In the genomic region with DNA sequence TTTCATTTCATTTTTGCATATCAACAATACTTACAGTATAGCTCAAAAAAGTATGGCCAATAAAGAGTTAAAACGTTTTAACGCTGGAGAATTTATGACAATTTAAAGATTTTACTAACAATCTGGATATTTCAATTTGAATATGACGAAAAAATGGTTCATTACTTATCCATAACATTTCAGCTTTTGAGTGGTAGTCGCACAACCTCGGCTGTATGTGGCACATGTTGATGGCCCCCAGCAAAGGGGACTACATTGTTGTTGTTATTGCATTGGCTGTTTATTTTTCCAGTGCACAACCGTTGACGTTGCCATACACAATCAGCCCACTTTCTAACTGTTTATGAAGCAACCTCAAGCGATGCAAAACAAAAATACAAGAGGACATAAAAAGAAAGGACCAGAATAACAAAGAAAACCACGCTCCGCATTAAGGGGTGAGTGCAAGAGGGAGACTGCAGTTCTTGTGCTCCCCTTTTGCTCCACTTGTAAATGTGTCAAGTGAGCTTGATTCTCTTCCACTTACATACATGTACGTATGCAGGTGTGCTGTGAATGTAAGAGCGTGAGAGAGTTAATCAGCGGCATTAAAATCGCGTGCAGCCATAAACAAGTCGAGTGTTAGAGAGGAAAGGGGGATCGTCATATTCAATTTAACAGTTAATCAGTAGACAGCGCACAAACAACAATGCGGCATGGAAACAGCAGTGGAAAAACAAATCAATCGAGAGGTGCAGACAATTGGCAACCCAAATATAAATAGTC, we compare ENCODE assay signal across 1 fruit fly cellular context.
TF ChIP-seq lines count a peak whose summit lies in the region.

No protein-coding gene starts in this region.

TF ChIP-seq in whole organism, embryonic, 481 proteins besides CTCF, POLR2A, EP300 and RAD21 (continued from another document and continues in another):
- TF ChIP-seq slp2 (GFP tag; optimal IDR thresholded peaks at IDR 0.05; lab: Kevin White, UChicago) = peak; percentile 17
- peak; percentile 69 for TF ChIP-seq CG17328 (GFP tag; IDR thresholded peaks at IDR 0.05; lab: Robert Waterston, UW)
- peak; percentile 26 for TF ChIP-seq CG13296 (GFP tag; optimal IDR thresholded peaks at IDR 0.05; lab: Kevin White, UChicago)
- TF ChIP-seq Ptx1 (GFP tag; IDR thresholded peaks at IDR 0.05; lab: Robert Waterston, UW) = peak; percentile 65
- peak; percentile 49 for TF ChIP-seq CG10147 (GFP tag; optimal IDR thresholded peaks at IDR 0.05; lab: Kevin White, UChicago)
- TF ChIP-seq az2 (GFP tag; optimal IDR thresholded peaks at IDR 0.05; lab: Kevin White, UChicago) = peak; percentile 19
- TF ChIP-seq Awh (GFP tag; IDR thresholded peaks at IDR 0.05; lab: Robert Waterston, UW) = peak; percentile 68
- no peak for TF ChIP-seq CG7963 (GFP tag; IDR thresholded peaks at IDR 0.05; lab: Robert Waterston, UW; ENCODE audit: partially characterized antibody)
- TF ChIP-seq CG8388 (GFP tag; optimal IDR thresholded peaks at IDR 0.05; lab: Kevin White, UChicago) = peak; percentile 56
- TF ChIP-seq ssp (GFP tag; IDR thresholded peaks at IDR 0.05; lab: Robert Waterston, UW) = 0 out of 2 replicates have a peak, but pooled peaks have one; percentile 16
- no peak for TF ChIP-seq HmgZ (tag; optimal IDR thresholded peaks at IDR 0.05; lab: Kevin White, UChicago)
- peak; percentile 58 for TF ChIP-seq CG7839 (tag; optimal IDR thresholded peaks at IDR 0.05; lab: Kevin White, UChicago)
- peak in 1 of 2 experiments; percentile 53 for TF ChIP-seq Eip74EF (GFP tag; optimal IDR thresholded peaks at IDR 0.05; lab: Kevin White, UChicago)
- TF ChIP-seq CG11504 (tag; optimal IDR thresholded peaks at IDR 0.05; lab: Kevin White, UChicago) = peak; percentile 76
- no peak for TF ChIP-seq CG7745 (tag; optimal IDR thresholded peaks at IDR 0.05; lab: Kevin White, UChicago)
- peak; percentile 34; the same call in 1 of the 2 replicates for TF ChIP-seq Rx (GFP tag; IDR thresholded peaks at IDR 0.05; lab: Robert Waterston, UW)
- TF ChIP-seq bab2 (GFP tag; optimal IDR thresholded peaks at IDR 0.05; lab: Kevin White, UChicago) = peak; percentile 18
- TF ChIP-seq ranshi (GFP tag; IDR thresholded peaks at IDR 0.05; lab: Robert Waterston, UW) = no peak
- TF ChIP-seq HHEX (GFP tag; optimal IDR thresholded peaks at IDR 0.05; lab: Kevin White, UChicago) = peak; percentile 42
- peak; percentile 30 for TF ChIP-seq Meics (GFP tag; optimal IDR thresholded peaks at IDR 0.05; lab: Kevin White, UChicago)
- peak; percentile 56 for TF ChIP-seq CG18262 (tag; optimal IDR thresholded peaks at IDR 0.05; lab: Kevin White, UChicago)
- TF ChIP-seq D (optimal IDR thresholded peaks at IDR 0.05; lab: Kevin White, UChicago) = no peak
- peak; percentile 3 for TF ChIP-seq D (GFP tag; optimal IDR thresholded peaks at IDR 0.05; lab: Kevin White, UChicago)
- peak; percentile 44 for TF ChIP-seq tap (tag; optimal IDR thresholded peaks at IDR 0.05; lab: Kevin White, UChicago)
- TF ChIP-seq CG14710 (tag; optimal IDR thresholded peaks at IDR 0.05; lab: Kevin White, UChicago) = no peak
- TF ChIP-seq luna (GFP tag; optimal IDR thresholded peaks at IDR 0.05; lab: Kevin White, UChicago) = no peak
- TF ChIP-seq CG1233 (GFP tag; optimal IDR thresholded peaks at IDR 0.05; lab: Kevin White, UChicago) = peak; percentile 12
- TF ChIP-seq sob (GFP tag; IDR thresholded peaks at IDR 0.05; lab: Robert Waterston, UW) = 0 out of 2 replicates have a peak, but pooled peaks have one; percentile 7
- TF ChIP-seq CG1832 (GFP tag; optimal IDR thresholded peaks at IDR 0.05; lab: Kevin White, UChicago) = no peak
- peak; percentile 41; the same call in 1 of the 2 replicates for TF ChIP-seq lmd (GFP tag; IDR thresholded peaks at IDR 0.05; lab: Robert Waterston, UW)
- TF ChIP-seq nmo (GFP tag; optimal IDR thresholded peaks at IDR 0.05; lab: Kevin White, UChicago) = peak; percentile 46
- peak; percentile 75 for TF ChIP-seq dmrt99B (tag; optimal IDR thresholded peaks at IDR 0.05; lab: Kevin White, UChicago)
- TF ChIP-seq en (GFP tag; optimal IDR thresholded peaks at IDR 0.05; lab: Kevin White, UChicago) = peak; percentile 3
- TF ChIP-seq Sox100B (GFP tag; optimal IDR thresholded peaks at IDR 0.05; lab: Kevin White, UChicago) = peak; percentile 50
- no peak for TF ChIP-seq HLH54F (GFP tag; optimal IDR thresholded peaks at IDR 0.05; lab: Kevin White, UChicago)
- TF ChIP-seq D19B (GFP tag; optimal IDR thresholded peaks at IDR 0.05; lab: Kevin White, UChicago) = no peak
- peak; percentile 59 for TF ChIP-seq nau (GFP tag; optimal IDR thresholded peaks at IDR 0.05; lab: Kevin White, UChicago)
- 0 out of 2 replicates have a peak, but pooled peaks have one; percentile 12 for TF ChIP-seq CG5953 (GFP tag; IDR thresholded peaks at IDR 0.05; lab: Robert Waterston, UW)
- TF ChIP-seq Med (GFP tag; lab: Kevin White, UChicago) = peak; percentile 81
- peak; percentile 23 for TF ChIP-seq CG13775 (GFP tag; optimal IDR thresholded peaks at IDR 0.05; lab: Kevin White, UChicago)
- no peak for TF ChIP-seq ara (GFP tag; IDR thresholded peaks at IDR 0.05; lab: Robert Waterston, UW)
- TF ChIP-seq ken (GFP tag; IDR thresholded peaks at IDR 0.05; lab: Robert Waterston, UW) = peak; percentile 56; the same call in 1 of the 3 replicates
- TF ChIP-seq nerfin-1 (tag; optimal IDR thresholded peaks at IDR 0.05; lab: Kevin White, UChicago) = peak; percentile 5
- peak; percentile 37; the same call in 1 of the 3 replicates for TF ChIP-seq H15 (GFP tag; IDR thresholded peaks at IDR 0.05; lab: Robert Waterston, UW)
- TF ChIP-seq Max (GFP tag; optimal IDR thresholded peaks at IDR 0.05; lab: Kevin White, UChicago) = no peak
- TF ChIP-seq sc (optimal IDR thresholded peaks at IDR 0.05; lab: Kevin White, UChicago) = no peak
- peak; percentile 10 for TF ChIP-seq sc (GFP tag; optimal IDR thresholded peaks at IDR 0.05; lab: Kevin White, UChicago)
- TF ChIP-seq bcd (GFP tag; optimal IDR thresholded peaks at IDR 0.05; lab: Kevin White, UChicago) = peak; percentile 35
- TF ChIP-seq eve (GFP tag; optimal IDR thresholded peaks at IDR 0.05; lab: Kevin White, UChicago) = peak in 1 of 2 experiments; percentile 74
- peak; percentile 24; the same call in 2 of the 3 replicates for TF ChIP-seq CG14050 (GFP tag; IDR thresholded peaks at IDR 0.05; lab: Robert Waterston, UW)
- peak; percentile 23 for TF ChIP-seq salm (tag; optimal IDR thresholded peaks at IDR 0.05; lab: Kevin White, UChicago)
- TF ChIP-seq Deaf1 (tag; optimal IDR thresholded peaks at IDR 0.05; lab: Kevin White, UChicago) = no peak
- peak; percentile 12 for TF ChIP-seq CG7786 (GFP tag; optimal IDR thresholded peaks at IDR 0.05; lab: Kevin White, UChicago)
- no peak for TF ChIP-seq Gug (GFP tag; IDR thresholded peaks at IDR 0.05; lab: Robert Waterston, UW)
- TF ChIP-seq CG10979 (tag; optimal IDR thresholded peaks at IDR 0.05; lab: Kevin White, UChicago) = peak; percentile 5
- TF ChIP-seq CG10431 (GFP tag; optimal IDR thresholded peaks at IDR 0.05; lab: Kevin White, UChicago) = no peak
- peak; percentile 14 for TF ChIP-seq CG3407 (GFP tag; optimal IDR thresholded peaks at IDR 0.05; lab: Kevin White, UChicago)
- peak; percentile 51; the same call in 1 of the 2 replicates for TF ChIP-seq Rfx (GFP tag; IDR thresholded peaks at IDR 0.05; lab: Robert Waterston, UW)
- peak; percentile 38 for TF ChIP-seq CG30403 (GFP tag; optimal IDR thresholded peaks at IDR 0.05; lab: Kevin White, UChicago)
- TF ChIP-seq Gsc (GFP tag; IDR thresholded peaks at IDR 0.05; lab: Robert Waterston, UW) = 0 out of 2 replicates have a peak, but pooled peaks have one; percentile 32
- TF ChIP-seq CG17361 (GFP tag; IDR thresholded peaks at IDR 0.05; lab: Robert Waterston, UW) = 0 out of 3 replicates have a peak, but pooled peaks have one; percentile 26
- no peak for TF ChIP-seq hkb (optimal IDR thresholded peaks at IDR 0.05; lab: Kevin White, UChicago)
- TF ChIP-seq hkb (GFP tag; IDR thresholded peaks at IDR 0.05; lab: Robert Waterston, UW) = peak; percentile 66; the same call in 1 of the 2 replicates
- TF ChIP-seq CG9727 (GFP tag; optimal IDR thresholded peaks at IDR 0.05; lab: Kevin White, UChicago) = peak; percentile 43
- TF ChIP-seq CG16863 (GFP tag; optimal IDR thresholded peaks at IDR 0.05; lab: Kevin White, UChicago) = peak; percentile 7
- TF ChIP-seq Lim3 (GFP tag; IDR thresholded peaks at IDR 0.05; lab: Robert Waterston, UW) = 0 out of 2 replicates have a peak, but pooled peaks have one; percentile 19
- no peak for TF ChIP-seq GATAe (GFP tag; conservative IDR thresholded peaks at IDR 0.05; lab: Robert Waterston, UW)
- TF ChIP-seq bigmax (GFP tag; optimal IDR thresholded peaks at IDR 0.05; lab: Kevin White, UChicago) = no peak
- peak; percentile 22 for TF ChIP-seq CG12659 (GFP tag; optimal IDR thresholded peaks at IDR 0.05; lab: Kevin White, UChicago)
- peak; percentile 4 for TF ChIP-seq CG10267 (tag; optimal IDR thresholded peaks at IDR 0.05; lab: Kevin White, UChicago)
- TF ChIP-seq CG10209 (GFP tag; optimal IDR thresholded peaks at IDR 0.05; lab: Kevin White, UChicago) = peak; percentile 26
- peak; percentile 40 for TF ChIP-seq CG10366 (GFP tag; IDR thresholded peaks at IDR 0.05; lab: Robert Waterston, UW)
- peak; percentile 57; the same call in 1 of the 3 replicates for TF ChIP-seq Mrtf (GFP tag; IDR thresholded peaks at IDR 0.05; lab: Robert Waterston, UW)
- TF ChIP-seq peb (GFP tag; IDR thresholded peaks at IDR 0.05; lab: Robert Waterston, UW) = peak; percentile 17; the same call in 1 of the 2 replicates
- peak; percentile 24 for TF ChIP-seq CG15514 (GFP tag; optimal IDR thresholded peaks at IDR 0.05; lab: Kevin White, UChicago)
- no peak for TF ChIP-seq sna (GFP tag; IDR thresholded peaks at IDR 0.05; lab: Robert Waterston, UW; ENCODE audit: partially characterized antibody)
- TF ChIP-seq pnt (GFP tag; optimal IDR thresholded peaks at IDR 0.05; lab: Kevin White, UChicago) = no peak
- peak; percentile 25 for TF ChIP-seq CG3281 (GFP tag; optimal IDR thresholded peaks at IDR 0.05; lab: Kevin White, UChicago)
- no peak for TF ChIP-seq tll (GFP tag; optimal IDR thresholded peaks at IDR 0.05; lab: Kevin White, UChicago)
- peak; percentile 2 for TF ChIP-seq CG11398 (GFP tag; optimal IDR thresholded peaks at IDR 0.05; lab: Kevin White, UChicago)
- TF ChIP-seq fd3F (GFP tag; optimal IDR thresholded peaks at IDR 0.05; lab: Kevin White, UChicago) = peak; percentile 21
- peak; percentile 21 for TF ChIP-seq Fer1 (GFP tag; optimal IDR thresholded peaks at IDR 0.05; lab: Kevin White, UChicago)
- TF ChIP-seq CG17359 (tag; optimal IDR thresholded peaks at IDR 0.05; lab: Kevin White, UChicago) = peak; percentile 66
- TF ChIP-seq CG12236 (GFP tag; optimal IDR thresholded peaks at IDR 0.05; lab: Kevin White, UChicago) = peak; percentile 12
- peak in 1 of 2 experiments; percentile 32 for TF ChIP-seq Hr78 (GFP tag; optimal IDR thresholded peaks at IDR 0.05; lab: Kevin White, UChicago)
- peak; percentile 72 for TF ChIP-seq gem (tag; optimal IDR thresholded peaks at IDR 0.05; lab: Kevin White, UChicago)
- no peak for TF ChIP-seq CG6683 (GFP tag; optimal IDR thresholded peaks at IDR 0.05; lab: Kevin White, UChicago)
- peak; percentile 38 for TF ChIP-seq CG18599 (GFP tag; optimal IDR thresholded peaks at IDR 0.05; lab: Kevin White, UChicago)
- TF ChIP-seq E2f2 (GFP tag; IDR thresholded peaks at IDR 0.05; lab: Robert Waterston, UW) = peak; percentile 39; the same call in 1 of the 2 replicates
- no peak for TF ChIP-seq CG8290 (GFP tag; optimal IDR thresholded peaks at IDR 0.05; lab: Kevin White, UChicago)
- TF ChIP-seq CG8290 (tag; optimal IDR thresholded peaks at IDR 0.05; lab: Kevin White, UChicago) = peak in 1 of 2 experiments; percentile 43
- TF ChIP-seq CG12942 (GFP tag; optimal IDR thresholded peaks at IDR 0.05; lab: Kevin White, UChicago) = peak; percentile 4
- no peak for TF ChIP-seq CG12104 (GFP tag; optimal IDR thresholded peaks at IDR 0.05; lab: Kevin White, UChicago)
- TF ChIP-seq CG7271 (tag; optimal IDR thresholded peaks at IDR 0.05; lab: Kevin White, UChicago) = no peak
- TF ChIP-seq CG1603 (tag; optimal IDR thresholded peaks at IDR 0.05; lab: Kevin White, UChicago) = peak; percentile 70
- peak; percentile 40 for TF ChIP-seq CG8924 (tag; optimal IDR thresholded peaks at IDR 0.05; lab: Kevin White, UChicago)
- 0 out of 3 replicates have a peak, but pooled peaks have one; percentile 32 for TF ChIP-seq Dbx (GFP tag; IDR thresholded peaks at IDR 0.05; lab: Robert Waterston, UW)
- peak; percentile 9 for TF ChIP-seq Hmr (GFP tag; optimal IDR thresholded peaks at IDR 0.05; lab: Kevin White, UChicago)
- TF ChIP-seq corto (GFP tag; optimal IDR thresholded peaks at IDR 0.05; lab: Kevin White, UChicago) = peak; percentile 82
- no peak for TF ChIP-seq hb (GFP tag; IDR thresholded peaks at IDR 0.05; lab: Robert Waterston, UW; ENCODE audit: partially characterized antibody)
- TF ChIP-seq ind (GFP tag; optimal IDR thresholded peaks at IDR 0.05; lab: Kevin White, UChicago) = peak; percentile 31
- TF ChIP-seq NFAT (GFP tag; IDR thresholded peaks at IDR 0.05; lab: Robert Waterston, UW) = no peak
- TF ChIP-seq jing (GFP tag; optimal IDR thresholded peaks at IDR 0.05; lab: Kevin White, UChicago) = peak; percentile 18
- TF ChIP-seq CG11696 (GFP tag; IDR thresholded peaks at IDR 0.05; lab: Robert Waterston, UW) = peak; percentile 85
- no peak for TF ChIP-seq kni (GFP tag; optimal IDR thresholded peaks at IDR 0.05; lab: Kevin White, UChicago)
- TF ChIP-seq CG11247 (GFP tag; IDR thresholded peaks at IDR 0.05; lab: Robert Waterston, UW) = 0 out of 2 replicates have a peak, but pooled peaks have one; percentile 19
- TF ChIP-seq CG11456 (GFP tag; IDR thresholded peaks at IDR 0.05; lab: Robert Waterston, UW) = 0 out of 3 replicates have a peak, but pooled peaks have one; percentile 24
- TF ChIP-seq CG43689 (GFP tag; IDR thresholded peaks at IDR 0.05; lab: Robert Waterston, UW) = peak; percentile 53; the same call in 1 of the 2 replicates
- TF ChIP-seq CoRest (tag; optimal IDR thresholded peaks at IDR 0.05; lab: Kevin White, UChicago) = peak; percentile 38
- peak; percentile 44 for TF ChIP-seq odd (GFP tag; optimal IDR thresholded peaks at IDR 0.05; lab: Kevin White, UChicago)
- TF ChIP-seq lola (GFP tag; optimal IDR thresholded peaks at IDR 0.05; lab: Kevin White, UChicago) = peak in 1 of 3 experiments; percentile 7
- peak; percentile 52 for TF ChIP-seq Asciz (GFP tag; optimal IDR thresholded peaks at IDR 0.05; lab: Kevin White, UChicago)
- peak; percentile 39 for TF ChIP-seq fd96Cb (tag; optimal IDR thresholded peaks at IDR 0.05; lab: Kevin White, UChicago)
- peak; percentile 92 for TF ChIP-seq lbe (GFP tag; optimal IDR thresholded peaks at IDR 0.05; lab: Kevin White, UChicago)
- TF ChIP-seq CG14667 (GFP tag; IDR thresholded peaks at IDR 0.05; lab: Robert Waterston, UW) = peak; percentile 18; the same call in 1 of the 2 replicates
- no peak for TF ChIP-seq Taf1 (GFP tag; IDR thresholded peaks at IDR 0.05; lab: Robert Waterston, UW)
- peak; percentile 57 for TF ChIP-seq CG2712 (tag; optimal IDR thresholded peaks at IDR 0.05; lab: Kevin White, UChicago)
- peak; percentile 17 for TF ChIP-seq caup (GFP tag; optimal IDR thresholded peaks at IDR 0.05; lab: Kevin White, UChicago; ENCODE audit: severe bottlenecking)
